Worm (Caenorhabditis elegans) whole organism, L4 larva: ENCODE data around the gene R04F11.3.

Source experiments
- nhr-77 ChIP-seq: fragments of 150-350 bp; optimal IDR thresholded peaks from 2 replicates; lab custom pipeline; 2014; ENCODE audit warnings: missing biosample characterization, missing genetic modification characterization
- tra-1 ChIP-seq: fragments of 200-800 bp; sonication (Bioruptor generic); IDR thresholded peaks from 2 replicates; pipeline ENCODE4 v1.3.6; 2022; ENCODE audit warnings: missing genetic modification reagents, missing genetic modification characterization, missing compliant biosample characterization

DNA sequence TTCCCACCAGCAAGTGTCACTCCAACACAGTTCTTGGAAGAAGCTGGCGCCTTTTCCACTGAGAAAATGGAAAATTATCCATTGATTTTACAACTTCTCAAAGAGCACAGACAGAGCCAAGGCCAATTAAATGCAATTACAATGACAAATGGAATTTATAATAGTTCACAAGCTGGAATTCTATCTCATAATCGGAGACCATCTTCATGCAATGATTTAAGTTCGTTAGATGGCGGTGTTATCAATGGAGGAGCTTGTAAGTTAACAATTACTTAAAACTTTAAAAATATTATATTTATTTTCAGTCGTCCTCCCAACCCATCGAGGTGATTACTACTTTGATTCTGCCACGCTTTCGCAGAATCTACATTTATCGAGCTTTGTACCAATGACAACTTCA, 11.3 kb downstream of the R04F11.3 start:
- no peak for TF ChIP-seq tra-1 (GFP tag; lab: Robert Waterston, UW)
- no peak for TF ChIP-seq nhr-77 (tag; lab: Kevin White, UChicago)
